Worm (Caenorhabditis elegans): ENCODE measurements around the gene gst-30.

gst-30 gene

DNA sequence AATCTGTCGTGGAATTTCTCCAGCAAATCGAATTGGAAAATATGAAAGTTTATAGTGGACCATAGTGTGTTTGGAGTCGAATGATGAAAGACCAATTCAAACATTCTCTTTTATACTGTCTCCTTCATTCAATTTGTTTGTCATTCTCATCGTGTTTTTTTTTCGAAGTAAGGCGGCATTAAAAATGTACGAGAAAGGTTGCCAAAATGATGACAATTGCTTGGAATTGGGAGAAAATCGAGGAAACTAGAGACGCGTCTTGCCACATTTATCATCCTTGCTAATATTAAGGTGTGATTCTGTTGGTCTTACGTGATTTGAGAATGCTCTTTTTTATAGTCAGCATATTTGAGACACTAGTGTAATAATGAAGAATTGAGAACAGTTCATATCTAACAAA is at the start of gene gst-30:
Gene gst-30, minus strand, starts transcription at position 101 of the 400 bp plus-strand sequence.
- no peak for TF ChIP-seq duxl-1 (tag; optimal IDR thresholded peaks at IDR 0.05; ENCODE audit: poor library complexity)
- no peak for TF ChIP-seq Y5F2A.4 (GFP tag; optimal IDR thresholded peaks at IDR 0.05)
- TF ChIP-seq snpc-4 (tag; optimal IDR thresholded peaks at IDR 0.05) = no peak
- no peak for TF ChIP-seq hif-1 (tag; optimal IDR thresholded peaks at IDR 0.05)
- no peak for TF ChIP-seq nhr-42 (GFP tag; IDR thresholded peaks at IDR 0.05)
- TF ChIP-seq lin-38 (GFP tag; IDR thresholded peaks at IDR 0.05) = no peak
- TF ChIP-seq ceh-28 (tag; optimal IDR thresholded peaks at IDR 0.05) = no peak
- no peak for TF ChIP-seq dmd-6 (GFP tag; IDR thresholded peaks at IDR 0.05)
- TF ChIP-seq D1046.2 (GFP tag; IDR thresholded peaks at IDR 0.05) = no peak
- TF ChIP-seq nhr-76 (tag; optimal IDR thresholded peaks at IDR 0.05) = no peak
- no peak for TF ChIP-seq ZK546.5 (tag; optimal IDR thresholded peaks at IDR 0.05)
- no peak for TF ChIP-seq Y105C5A.15 (GFP tag; IDR thresholded peaks at IDR 0.05)
- TF ChIP-seq spr-3 (GFP tag; optimal IDR thresholded peaks at IDR 0.05) = no peak
- no peak for TF ChIP-seq hlh-30 (tag; optimal IDR thresholded peaks at IDR 0.05; ENCODE audit: insufficient read depth)
- no peak for TF ChIP-seq lim-7 (GFP tag; IDR thresholded peaks at IDR 0.05)
- no peak for TF ChIP-seq egl-43 (GFP tag; IDR thresholded peaks at IDR 0.05)
- TF ChIP-seq php-3 (GFP tag; IDR thresholded peaks at IDR 0.05) = no peak

DNA sequence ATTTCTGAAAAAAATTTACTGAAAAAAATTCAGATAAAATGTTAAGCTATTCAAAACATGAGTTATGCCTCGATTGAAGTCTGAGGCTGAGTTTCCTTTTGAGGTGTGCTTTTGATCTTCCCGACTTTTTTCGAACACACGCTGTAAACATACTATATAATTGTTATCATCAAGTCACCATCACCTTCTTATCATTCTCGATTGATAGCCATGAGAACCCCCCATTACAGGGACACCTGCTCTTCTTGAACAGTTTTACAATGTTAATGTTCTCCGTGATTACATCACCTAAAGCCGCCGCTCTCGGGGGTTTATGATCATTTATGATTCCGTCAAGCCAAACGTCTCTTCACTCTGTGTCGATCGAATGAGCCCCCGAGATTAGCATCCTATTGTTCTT is 49.3 kb upstream of the gst-30 start:
- no peak for TF ChIP-seq ctbp-1 (GFP tag; IDR thresholded peaks at IDR 0.05)
- TF ChIP-seq spr-1 (tag; optimal IDR thresholded peaks at IDR 0.05) = no peak
- no peak for TF ChIP-seq nhr-10 (tag; optimal IDR thresholded peaks at IDR 0.05)
- TF ChIP-seq tag-97 (GFP tag; IDR thresholded peaks at IDR 0.05) = no peak
- TF ChIP-seq nhr-76 (tag; optimal IDR thresholded peaks at IDR 0.05) = no peak
- TF ChIP-seq dmd-6 (GFP tag; IDR thresholded peaks at IDR 0.05) = no peak
- no peak for TF ChIP-seq nhr-77 (tag; optimal IDR thresholded peaks at IDR 0.05)
- TF ChIP-seq dve-1 (tag; optimal IDR thresholded peaks at IDR 0.05; ENCODE audit: insufficient read depth) = no peak
- peak; percentile 15 for TF ChIP-seq pqm-1 (tag; optimal IDR thresholded peaks at IDR 0.05)
- TF ChIP-seq daf-16 (GFP tag; optimal IDR thresholded peaks at IDR 0.05) = no peak
- TF ChIP-seq daf-16 (tag; optimal IDR thresholded peaks at IDR 0.05) = peak; percentile 45
- no peak for TF ChIP-seq duxl-1 (tag; optimal IDR thresholded peaks at IDR 0.05; ENCODE audit: poor library complexity)

DNA sequence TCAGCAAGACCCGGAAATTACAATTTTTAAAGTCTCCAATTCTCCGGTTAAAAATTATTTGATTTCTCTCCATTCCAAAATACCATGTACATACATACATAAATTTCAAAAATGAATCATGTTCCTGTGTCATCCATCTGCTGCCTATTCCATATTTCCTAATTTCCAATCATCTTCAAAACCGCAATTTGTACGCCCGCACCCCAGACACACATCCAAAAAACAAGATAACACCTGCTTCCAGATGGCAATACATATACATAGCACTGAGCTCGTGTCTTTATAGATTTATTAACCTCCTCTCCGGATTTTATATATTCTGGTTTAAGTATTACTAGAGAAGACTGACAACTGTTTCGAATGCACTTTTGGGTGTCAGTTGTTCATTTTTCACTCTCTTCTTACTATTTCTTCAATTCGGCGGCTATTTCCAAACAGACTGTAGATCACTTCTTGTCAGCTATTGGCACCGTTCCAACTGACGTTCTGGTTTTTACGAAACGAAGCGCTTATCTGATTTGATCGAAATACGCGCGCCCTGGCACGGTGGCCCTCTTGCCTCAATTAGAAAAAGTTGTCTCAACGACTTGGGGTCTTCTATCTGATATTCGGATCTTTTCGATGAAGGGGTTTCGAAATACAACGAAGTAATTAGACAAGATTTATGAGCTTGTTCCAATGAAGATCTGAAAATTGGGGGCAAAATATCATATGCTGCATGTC is 47.0 kb upstream of the gst-30 start:
- TF ChIP-seq hmg-1.1 (GFP tag; IDR thresholded peaks at IDR 0.05) (no peak), aha-1 (tag) (peak; percentile 40)

DNA sequence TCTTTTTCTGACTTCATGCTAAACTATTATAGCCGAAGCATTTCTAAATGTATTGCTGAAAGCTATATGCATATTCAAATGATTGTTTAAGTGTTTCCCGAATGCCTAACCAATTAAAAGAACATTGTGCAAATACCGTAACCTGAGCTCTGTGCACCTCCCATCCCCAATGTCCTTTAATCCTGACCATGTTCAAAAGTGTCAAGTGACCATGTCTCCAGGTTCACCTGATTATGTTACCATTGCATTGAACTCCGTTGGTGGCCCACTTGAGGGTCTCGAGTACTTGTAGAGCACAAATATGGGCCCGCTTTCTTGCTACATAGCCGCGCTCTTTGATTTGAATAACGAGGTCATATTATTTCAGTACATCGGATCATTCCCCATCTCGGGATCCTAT is 40.5 kb upstream of the gst-30 start:
- TF ChIP-seq skn-1 (tag; optimal IDR thresholded peaks at IDR 0.05) (no peak), hif-1 (tag; optimal IDR thresholded peaks at IDR 0.05) (no peak), aha-1 (tag) (no peak), daf-12 (tag; optimal IDR thresholded peaks at IDR 0.05) (no peak), nhr-48 (tag; optimal IDR thresholded peaks at IDR 0.05) (no peak), snpc-1.2 (GFP tag; IDR thresholded peaks at IDR 0.05) (no peak), lin-39 (tag; optimal IDR thresholded peaks at IDR 0.05) (no peak)

DNA sequence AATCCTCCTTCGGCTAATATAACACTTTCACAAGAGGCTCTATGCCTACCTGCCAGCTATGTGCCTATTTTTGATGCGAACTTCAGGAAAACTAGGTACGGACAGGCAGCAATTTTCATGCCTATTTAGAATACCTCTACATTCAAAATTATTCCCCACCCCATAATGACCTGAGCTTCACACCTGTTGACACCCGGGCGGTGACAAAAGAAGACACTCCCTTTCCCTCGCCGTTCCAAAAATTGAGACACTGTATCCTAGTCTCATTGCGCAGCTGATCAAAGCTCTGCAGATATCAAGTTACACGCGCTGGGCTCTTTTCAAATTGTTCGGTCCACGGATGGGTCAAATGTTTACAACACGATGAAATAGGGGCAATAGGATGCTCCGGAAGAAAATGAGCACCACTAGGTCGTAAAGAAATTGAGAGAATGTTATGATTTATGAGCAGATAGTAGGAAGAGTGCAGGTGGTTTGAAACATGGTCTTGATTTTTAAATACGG is 39.6 kb upstream of the gst-30 start:
- TF ChIP-seq ztf-7 (tag; optimal IDR thresholded peaks at IDR 0.05) = no peak
- TF ChIP-seq aha-1 (tag) = peak; percentile 86
- no peak for TF ChIP-seq lin-13 (GFP tag; optimal IDR thresholded peaks at IDR 0.05)

All from whole organism, L4 larva.